Worm (Caenorhabditis elegans) whole organism, mixed stage, embryonic: Measurements from ENCODE around the gene C50H2.4.

ENCODE experiments used
- ces-1 ChIP-seq: fragments of 150-350 bp; optimal IDR thresholded peaks from 2 replicates; lab custom pipeline; 2014; ENCODE audit warnings: missing biosample characterization, missing genetic modification reagents, missing genetic modification characterization
- elt-1 ChIP-seq: sonication (generic microtip); optimal IDR thresholded peaks from 2 replicates; lab custom pipeline; 2017; ENCODE audit warnings: missing genetic modification characterization, mild to moderate bottlenecking, missing compliant biosample characterization, antibody characterized with exemption, moderate library complexity, borderline replicate concordance; ENCODE audit not compliant: insufficient read depth
- lsy-2 ChIP-seq: fragments of 150-350 bp; optimal IDR thresholded peaks from 2 replicates; lab custom pipeline; 2014; ENCODE audit warnings: missing biosample characterization, missing genetic modification characterization
- nhr-12 ChIP-seq: fragments of 150-350 bp; optimal IDR thresholded peaks from 2 replicates; lab custom pipeline; 2014; ENCODE audit warnings: missing biosample characterization, missing genetic modification characterization
- nhr-237 ChIP-seq: fragments of 150-350 bp; optimal IDR thresholded peaks from 2 replicates; lab custom pipeline; 2014; ENCODE audit warnings: missing biosample characterization, missing genetic modification characterization
- pha-4 ChIP-seq: fragments of 150-350 bp; optimal IDR thresholded peaks from 2 replicates; lab custom pipeline; 2018; ENCODE audit warnings: missing biosample characterization, missing genetic modification reagents, missing genetic modification characterization
- snpc-4 ChIP-seq: fragments of 150-350 bp; optimal IDR thresholded peaks from 2 replicates; lab custom pipeline; 2014; ENCODE audit warnings: missing biosample characterization, missing genetic modification characterization

DNA sequence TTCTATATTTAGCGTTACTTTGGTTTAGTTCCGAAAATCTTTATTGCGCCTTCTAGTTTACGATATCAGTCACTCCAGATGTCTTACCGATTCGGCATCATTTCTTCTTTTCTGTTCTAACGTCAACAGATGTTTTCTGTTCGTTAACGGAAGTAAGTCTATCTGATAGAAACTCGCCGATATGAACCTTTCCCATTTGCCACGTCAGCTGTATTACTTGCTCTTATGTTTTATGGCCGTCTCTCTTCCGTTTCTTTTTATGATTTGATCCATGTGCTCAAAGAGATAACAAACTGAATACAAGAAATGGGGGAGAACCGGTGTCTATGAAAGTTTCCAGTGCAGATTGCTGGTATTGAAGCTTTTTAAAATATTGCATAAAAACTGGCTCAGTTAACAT is 37.4 kb upstream of the C50H2.4 start, which contains the start of gene srab-26:
- TF ChIP-seq nhr-237 (no peak), lsy-2 (no peak), snpc-4 (tag; lab: Kevin White, UChicago) (no peak), elt-1 (no peak), nhr-12 (tag; lab: Kevin White, UChicago) (no peak), ces-1 (no peak), pha-4 (tag; lab: Kevin White, UChicago) (no peak)
